Worm (Caenorhabditis elegans) whole organism, young adult: ENCODE data around the gene nfki-1.

Experiments used
- Y95B8A.8 ChIP-seq: fragments of 200-800 bp; sonication (Bioruptor generic); IDR thresholded peaks from 2 replicates; pipeline ENCODE4 v1.3.6; 2022; ENCODE audit warnings: missing genetic modification reagents, missing genetic modification characterization, missing compliant biosample characterization
- ceh-40 ChIP-seq: fragments of 200-800 bp; sonication (Bioruptor generic); IDR thresholded peaks from 2 replicates; pipeline ENCODE4 v1.3.6; 2022; ENCODE audit warnings: missing genetic modification characterization, missing compliant biosample characterization
- ceh-58 ChIP-seq: fragments of 200-800 bp; sonication (Bioruptor generic); IDR thresholded peaks from 2 replicates; pipeline ENCODE4 v1.3.6; 2022; ENCODE audit warnings: missing genetic modification characterization, missing compliant biosample characterization
- dox-1 ChIP-seq: fragments of 200-800 bp; sonication (Bioruptor generic); IDR thresholded peaks from 2 replicates; pipeline ENCODE4 v1.3.6; 2022; ENCODE audit warnings: missing genetic modification reagents, missing genetic modification characterization, missing compliant biosample characterization
- efl-1 ChIP-seq: fragments of 150-350 bp; optimal IDR thresholded peaks from 2 replicates; lab custom pipeline; 2014; ENCODE audit warnings: missing biosample characterization, missing genetic modification reagents, missing genetic modification characterization
- madf-10 ChIP-seq: sonication (generic microtip); optimal IDR thresholded peaks from 2 replicates; lab custom pipeline; 2016; ENCODE audit warnings: mild to moderate bottlenecking, missing genetic modification characterization, missing compliant biosample characterization
- pha-4 ChIP-seq: fragments of 150-350 bp; sonication (generic microtip); optimal IDR thresholded peaks from 2 replicates; lab custom pipeline; 2014; ENCODE audit warnings: missing biosample characterization, missing genetic modification reagents, missing genetic modification characterization
- rec-8 ChIP-seq, 2 experiments: sonication (generic microtip); optimal IDR thresholded peaks; 2 replicates each; lab custom pipeline; 2016; ENCODE audit warnings: mild to moderate bottlenecking in 2 of 2, missing genetic modification characterization in 2 of 2, missing genetic modification reagents in 2 of 2, missing genotype in 2 of 2, missing biosample characterization in 1 of 2, missing compliant biosample characterization in 1 of 2, moderate library complexity in 1 of 2
- rpc-1 ChIP-seq, 2 experiments: fragments of 150-350 bp in 1 of 2; sonication (generic microtip) in 1 of 2; optimal IDR thresholded peaks; 2 replicates each; lab custom pipeline; 2014 to 2018; ENCODE audit warnings: missing biosample characterization in 1 of 2, missing genetic modification characterization in 1 of 2, missing genetic modification reagents in 1 of 2, missing genotype in 1 of 2
- snpc-4 ChIP-seq, 5 experiments: fragments of 150-350 bp in 1 of 5; sonication (generic microtip) in 4 of 5; optimal IDR thresholded peaks; 2 replicates each; lab custom pipeline; 2014 to 2018; ENCODE audit warnings: missing genetic modification characterization in 5 of 5, missing biosample characterization in 3 of 5, antibody characterized with exemption in 2 of 5, mild to moderate bottlenecking in 2 of 5, missing compliant biosample characterization in 2 of 5, missing genotype in 2 of 5, moderate library complexity in 2 of 5, missing genetic modification reagents in 1 of 5
- somi-1 ChIP-seq: fragments of 200-800 bp; sonication (Bioruptor generic); optimal IDR thresholded peaks from 2 replicates; lab custom pipeline; 2018; ENCODE audit warnings: mild to moderate bottlenecking, missing genetic modification characterization, missing compliant biosample characterization
- unc-130 ChIP-seq: sonication (generic microtip); optimal IDR thresholded peaks from 2 replicates; lab custom pipeline; 2016; ENCODE audit warnings: missing genetic modification reagents, missing genetic modification characterization, missing compliant biosample characterization
- unc-62 ChIP-seq: fragments of 150-350 bp; optimal IDR thresholded peaks from 2 replicates; lab custom pipeline; 2014; ENCODE audit warnings: missing biosample characterization, missing genetic modification reagents, missing genetic modification characterization
- ztf-3 ChIP-seq: fragments of 200-800 bp; sonication (Bioruptor generic); optimal IDR thresholded peaks from 2 replicates; lab custom pipeline; 2018; ENCODE audit warnings: mild to moderate bottlenecking, missing genetic modification characterization, missing compliant biosample characterization

DNA sequence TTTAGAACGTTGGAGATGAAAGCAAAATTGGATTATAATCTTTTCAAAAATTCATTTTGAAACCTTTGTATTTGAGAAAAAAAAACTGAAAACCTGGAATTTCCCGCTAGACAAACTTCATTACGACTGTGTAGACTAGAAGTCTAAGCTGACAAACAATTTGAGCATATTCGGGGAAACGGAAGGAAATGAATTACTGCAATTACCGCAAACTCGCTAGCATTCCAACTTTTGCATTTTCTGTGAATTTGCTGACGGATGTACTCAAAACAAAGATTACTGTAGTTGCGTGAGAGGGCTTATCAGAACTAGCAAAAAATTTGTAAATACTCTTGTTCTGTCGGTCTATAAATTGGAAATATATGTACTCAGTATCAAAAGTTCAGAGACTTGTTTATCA, 34.8 kb downstream of the nfki-1 start:
- TF ChIP-seq ceh-58 (GFP tag; lab: Robert Waterston, UW) = no peak
- TF ChIP-seq Y95B8A.8 (GFP tag; lab: Robert Waterston, UW) = no peak
- no peak for TF ChIP-seq unc-130
- no peak for TF ChIP-seq rpc-1 (optimal IDR thresholded peaks at IDR 0.05; lab: Kevin White, UChicago)
- no peak for TF ChIP-seq rpc-1 (tag; optimal IDR thresholded peaks at IDR 0.05; lab: Kevin White, UChicago)
- no peak for TF ChIP-seq ceh-40
- TF ChIP-seq madf-10 (tag; lab: Kevin White, UChicago) = no peak
- TF ChIP-seq somi-1 (GFP tag; lab: Kevin White, UChicago) = no peak
- no peak for TF ChIP-seq snpc-4 (GFP tag; optimal IDR thresholded peaks at IDR 0.05; lab: Kevin White, UChicago)
- no peak for TF ChIP-seq snpc-4 (tag; optimal IDR thresholded peaks at IDR 0.05; lab: Kevin White, UChicago)
- TF ChIP-seq pha-4 (tag; lab: Kevin White, UChicago) = no peak
- TF ChIP-seq ztf-3 (GFP tag; lab: Kevin White, UChicago) = no peak
- no peak for TF ChIP-seq efl-1
- no peak for TF ChIP-seq dox-1 (GFP tag; lab: Robert Waterston, UW)
- TF ChIP-seq unc-62 = no peak
- no peak for TF ChIP-seq rec-8 (tag; optimal IDR thresholded peaks at IDR 0.05; lab: Kevin White, UChicago)
